Worm (Caenorhabditis elegans): ENCODE data around the gene rga-1.

DNA sequence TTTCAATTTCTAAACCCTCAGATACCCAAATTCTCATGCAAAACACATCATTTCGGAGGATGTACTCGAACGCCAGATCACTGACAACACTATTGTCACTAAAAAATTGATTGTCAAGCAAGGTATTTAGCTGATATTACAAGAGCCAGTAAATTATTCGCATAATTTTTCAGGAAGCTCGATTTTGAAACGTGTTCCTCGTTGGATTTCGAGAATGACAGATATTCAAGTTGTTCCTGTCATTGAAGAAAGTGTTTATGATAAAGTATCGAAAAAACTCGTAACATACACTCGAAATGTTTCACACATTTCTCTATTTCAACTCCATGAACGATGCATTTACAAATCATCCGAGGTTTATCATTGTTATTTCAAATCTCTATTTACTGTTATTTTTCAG lies 31.1 kb downstream of the rga-1 start:
- TF ChIP-seq eyg-1 (tag; optimal IDR thresholded peaks at IDR 0.05): no peak
- no peak for TF ChIP-seq nhr-11 (tag; optimal IDR thresholded peaks at IDR 0.05)
- no peak for TF ChIP-seq hlh-8 (tag; optimal IDR thresholded peaks at IDR 0.05)
